Worm (Caenorhabditis elegans) whole organism, L2 larva: ENCODE measurements around the gene srx-42.
A peak's percentile ranks its signal among the peaks of the same experiment; 100 is the strongest.

Experiments
- R02D3.7 ChIP-seq: fragments of 150-350 bp; optimal IDR thresholded peaks from 2 replicates; lab custom pipeline; 2014; ENCODE audit warnings: missing biosample characterization, missing genetic modification characterization
- Y55F3AM.14 ChIP-seq: fragments of 200-800 bp; sonication (Bioruptor generic); optimal IDR thresholded peaks from 2 replicates; lab custom pipeline; 2018; ENCODE audit warnings: mild to moderate bottlenecking, missing genetic modification characterization, missing compliant biosample characterization
- ZK546.5 ChIP-seq: sonication (generic microtip); optimal IDR thresholded peaks from 2 replicates; lab custom pipeline; 2017; ENCODE audit warnings: missing biosample characterization, missing genetic modification characterization
- alr-1 ChIP-seq: fragments of 150-350 bp; optimal IDR thresholded peaks from 2 replicates; lab custom pipeline; 2014; ENCODE audit warnings: missing biosample characterization, missing genetic modification characterization
- aly-2 ChIP-seq: fragments of 150-350 bp; optimal IDR thresholded peaks from 2 replicates; lab custom pipeline; 2014; ENCODE audit warnings: missing biosample characterization, missing genetic modification characterization
- ama-1 ChIP-seq: fragments of 150-350 bp; optimal IDR thresholded peaks from 2 replicates; lab custom pipeline; 2018; ENCODE audit warnings: inconsistent platforms
- blmp-1 ChIP-seq: sonication (generic microtip); optimal IDR thresholded peaks from 2 replicates; lab custom pipeline; 2017; ENCODE audit warnings: missing genetic modification characterization, mild to moderate bottlenecking, missing compliant biosample characterization, antibody characterized with exemption, moderate library complexity; ENCODE audit not compliant: insufficient read depth
- ceh-16 ChIP-seq: fragments of 150-350 bp; optimal IDR thresholded peaks from 2 replicates; lab custom pipeline; 2014; ENCODE audit warnings: missing biosample characterization, missing genetic modification characterization
- ceh-82 ChIP-seq: fragments of 150-350 bp; optimal IDR thresholded peaks from 2 replicates; lab custom pipeline; 2014; ENCODE audit warnings: missing biosample characterization, missing genetic modification characterization
- egl-27 ChIP-seq: sonication (generic microtip); optimal IDR thresholded peaks from 3 replicates; lab custom pipeline; 2017; ENCODE audit warnings: missing biosample characterization, missing genetic modification reagents, missing genetic modification characterization
- elt-1 ChIP-seq: fragments of 150-350 bp; optimal IDR thresholded peaks from 2 replicates; lab custom pipeline; 2014; ENCODE audit warnings: missing biosample characterization, missing genetic modification characterization
- elt-3 ChIP-seq: sonication (generic microtip); optimal IDR thresholded peaks from 2 replicates; lab custom pipeline; 2017; ENCODE audit warnings: missing biosample characterization, missing genetic modification characterization
- fos-1 ChIP-seq: fragments of 150-350 bp; optimal IDR thresholded peaks from 2 replicates; lab custom pipeline; 2014; ENCODE audit warnings: missing biosample characterization, missing genetic modification characterization
- gmeb-1 ChIP-seq: fragments of 150-350 bp; optimal IDR thresholded peaks from 2 replicates; lab custom pipeline; 2014; ENCODE audit warnings: missing biosample characterization, missing genetic modification characterization
- lin-11 ChIP-seq: fragments of 150-350 bp; sonication (generic microtip); optimal IDR thresholded peaks from 2 replicates; lab custom pipeline; 2014; ENCODE audit warnings: missing biosample characterization, missing genetic modification characterization, inconsistent platforms, mixed read lengths
- lin-39 ChIP-seq: fragments of 150-350 bp; optimal IDR thresholded peaks from 2 replicates; lab custom pipeline; 2014; ENCODE audit warnings: missing biosample characterization, missing genetic modification reagents, missing genetic modification characterization
- mab-5 ChIP-seq: fragments of 150-350 bp; optimal IDR thresholded peaks from 2 replicates; lab custom pipeline; 2014; ENCODE audit warnings: missing biosample characterization, missing genetic modification characterization
- mbf-1 ChIP-seq: sonication (generic microtip); optimal IDR thresholded peaks from 2 replicates; lab custom pipeline; 2017; ENCODE audit warnings: missing biosample characterization, missing genetic modification characterization
- nhr-11 ChIP-seq: fragments of 150-350 bp; optimal IDR thresholded peaks from 2 replicates; lab custom pipeline; 2014; ENCODE audit warnings: missing biosample characterization, missing genetic modification characterization
- nhr-12 ChIP-seq: fragments of 150-350 bp; optimal IDR thresholded peaks from 2 replicates; lab custom pipeline; 2014; ENCODE audit warnings: missing biosample characterization, missing genetic modification characterization
- nhr-129 ChIP-seq: fragments of 150-350 bp; optimal IDR thresholded peaks from 2 replicates; lab custom pipeline; 2014; ENCODE audit warnings: missing biosample characterization, missing genetic modification characterization
- nhr-23 ChIP-seq: fragments of 150-350 bp; optimal IDR thresholded peaks from 2 replicates; lab custom pipeline; 2014; ENCODE audit warnings: missing biosample characterization, missing genetic modification reagents, missing genetic modification characterization
- nhr-237 ChIP-seq: fragments of 150-350 bp; optimal IDR thresholded peaks from 2 replicates; lab custom pipeline; 2014; ENCODE audit warnings: missing biosample characterization, missing genetic modification characterization
- nhr-25 ChIP-seq: fragments of 150-350 bp; sonication (generic microtip); optimal IDR thresholded peaks from 3 replicates; lab custom pipeline; 2014; ENCODE audit warnings: missing biosample characterization, missing genetic modification characterization
- nhr-6 ChIP-seq: fragments of 150-350 bp; optimal IDR thresholded peaks from 2 replicates; lab custom pipeline; 2014; ENCODE audit warnings: missing biosample characterization, missing genetic modification characterization
- nhr-77 ChIP-seq: fragments of 150-350 bp; optimal IDR thresholded peaks from 2 replicates; lab custom pipeline; 2014; ENCODE audit warnings: missing biosample characterization, missing genetic modification characterization
- peb-1 ChIP-seq: fragments of 150-350 bp; optimal IDR thresholded peaks from 2 replicates; lab custom pipeline; 2014; ENCODE audit warnings: missing biosample characterization, missing genetic modification characterization
- sem-4 ChIP-seq: fragments of 150-350 bp; optimal IDR thresholded peaks from 2 replicates; lab custom pipeline; 2014; ENCODE audit warnings: missing biosample characterization, missing genetic modification reagents, missing genetic modification characterization
- sma-3 ChIP-seq: sonication (generic microtip); optimal IDR thresholded peaks from 2 replicates; lab custom pipeline; 2016; ENCODE audit warnings: missing genetic modification reagents, missing genetic modification characterization, missing compliant biosample characterization
- sma-9 ChIP-seq, 2 experiments: fragments of 150-350 bp in 1 of 2; sonication (generic microtip) in 1 of 2; optimal IDR thresholded peaks; 2 replicates each; lab custom pipeline; 2014 to 2016; ENCODE audit warnings: missing genetic modification characterization in 2 of 2, mild to moderate bottlenecking in 1 of 2, missing biosample characterization in 1 of 2, missing compliant biosample characterization in 1 of 2, missing genetic modification reagents in 1 of 2, moderate library complexity in 1 of 2
- snpc-4 ChIP-seq: fragments of 150-350 bp; optimal IDR thresholded peaks from 2 replicates; lab custom pipeline; 2014; ENCODE audit warnings: missing biosample characterization, missing genetic modification characterization
- unc-39 ChIP-seq: fragments of 150-350 bp; optimal IDR thresholded peaks from 2 replicates; lab custom pipeline; 2014; ENCODE audit warnings: missing biosample characterization, missing genetic modification characterization
- unc-55 ChIP-seq: fragments of 150-350 bp; sonication (generic microtip); optimal IDR thresholded peaks from 3 replicates; lab custom pipeline; 2014; ENCODE audit warnings: missing biosample characterization, missing genetic modification reagents, missing genetic modification characterization
- unc-62 ChIP-seq: fragments of 150-350 bp; optimal IDR thresholded peaks from 2 replicates; lab custom pipeline; 2014; ENCODE audit warnings: missing biosample characterization, missing genetic modification reagents, missing genetic modification characterization
- zag-1 ChIP-seq: fragments of 150-350 bp; optimal IDR thresholded peaks from 2 replicates; lab custom pipeline; 2014; ENCODE audit warnings: missing biosample characterization, missing genetic modification characterization
- ztf-1 ChIP-seq: fragments of 200-800 bp; sonication (Bioruptor generic); conservative IDR thresholded peaks from 2 replicates; pipeline ENCODE4 v1.3.6; 2022; ENCODE audit warnings: missing genetic modification characterization, missing compliant biosample characterization
- ztf-11 ChIP-seq: sonication (generic microtip); optimal IDR thresholded peaks from 2 replicates; lab custom pipeline; 2017; ENCODE audit warnings: missing biosample characterization, missing genetic modification characterization
- ztf-4 ChIP-seq: fragments of 150-350 bp; optimal IDR thresholded peaks from 2 replicates; lab custom pipeline; 2014; ENCODE audit warnings: missing biosample characterization, missing genetic modification characterization

srx-42 gene

DNA sequence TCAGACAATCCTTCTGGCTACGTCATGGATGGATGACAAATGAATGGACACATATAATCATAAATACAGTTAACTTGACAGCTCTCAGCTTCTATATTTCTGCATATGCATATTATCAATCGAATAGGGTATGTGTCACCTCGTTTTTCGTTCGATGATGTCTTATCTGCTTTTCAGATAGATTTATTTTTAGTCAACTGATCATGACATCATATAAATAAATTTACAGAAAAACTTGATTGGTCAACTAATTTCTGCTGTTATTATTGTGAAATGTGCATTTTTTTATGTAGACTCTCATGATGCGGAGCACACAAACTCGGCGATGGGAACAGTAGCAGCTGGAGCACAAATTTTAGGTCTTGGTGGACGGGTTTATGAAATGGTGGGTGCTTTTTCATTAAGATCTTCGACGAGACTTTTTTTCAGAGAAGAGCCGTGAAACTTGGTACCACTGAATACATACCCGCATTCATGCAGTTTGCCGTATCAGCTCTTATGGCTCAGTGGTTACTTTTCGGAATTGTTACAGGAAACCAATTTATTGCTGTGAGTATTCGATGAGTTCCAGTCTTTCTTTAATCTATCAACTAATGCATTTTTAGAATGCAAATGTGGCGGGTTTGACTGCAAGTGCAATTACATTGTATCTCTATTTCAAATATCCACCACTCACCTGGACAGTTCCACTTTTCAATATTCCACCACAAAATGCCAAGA is 34.7 kb downstream of the srx-42 start:
- TF ChIP-seq ceh-16 (tag; lab: Kevin White, UChicago), result no peak
- no peak for TF ChIP-seq mbf-1 (tag; lab: Kevin White, UChicago)
- TF ChIP-seq sma-9 (GFP tag; optimal IDR thresholded peaks at IDR 0.05; lab: Kevin White, UChicago), result no peak
- TF ChIP-seq sma-9 (tag; optimal IDR thresholded peaks at IDR 0.05; lab: Kevin White, UChicago), result no peak
- no peak for TF ChIP-seq Y55F3AM.14
- no peak for TF ChIP-seq ztf-4 (tag; lab: Kevin White, UChicago)
- TF ChIP-seq egl-27, result no peak
- TF ChIP-seq ztf-1 (GFP tag; lab: Robert Waterston, UW), result no peak
- no peak for TF ChIP-seq ama-1 (lab: Kevin White, UChicago)
- TF ChIP-seq snpc-4 (tag; lab: Kevin White, UChicago), result no peak
- TF ChIP-seq nhr-129, result no peak
- no peak for TF ChIP-seq alr-1

- TF ChIP-seq aly-2 (tag; lab: Kevin White, UChicago) (no peak), nhr-6 (tag; lab: Kevin White, UChicago) (no peak), lin-39 (no peak), ZK546.5 (tag; lab: Kevin White, UChicago) (no peak), nhr-12 (no peak), nhr-129 (no peak), mbf-1 (tag; lab: Kevin White, UChicago) (no peak), peb-1 (tag; lab: Kevin White, UChicago) (no peak), nhr-77 (tag; lab: Kevin White, UChicago) (no peak), gmeb-1 (tag; lab: Kevin White, UChicago) (no peak)
Observed at ce11 chrV:13957691-13958090, 36.9 kb downstream of the srx-42 start.

- no peak for TF ChIP-seq lin-11
- no peak for TF ChIP-seq unc-39
- no peak for TF ChIP-seq nhr-237 (tag; lab: Kevin White, UChicago)
- no peak for TF ChIP-seq peb-1 (tag; lab: Kevin White, UChicago)
- no peak for TF ChIP-seq nhr-25 (tag; lab: Kevin White, UChicago)
- no peak for TF ChIP-seq blmp-1 (tag; lab: Kevin White, UChicago)
- no peak for TF ChIP-seq gmeb-1 (tag; lab: Kevin White, UChicago)
- TF ChIP-seq ama-1 (lab: Kevin White, UChicago), result no peak
- no peak for TF ChIP-seq R02D3.7 (tag; lab: Kevin White, UChicago)
- TF ChIP-seq ztf-4 (tag; lab: Kevin White, UChicago), result no peak
- TF ChIP-seq snpc-4 (tag; lab: Kevin White, UChicago), result no peak
- no peak for TF ChIP-seq mbf-1 (tag; lab: Kevin White, UChicago)
- no peak for TF ChIP-seq ceh-16 (tag; lab: Kevin White, UChicago)
- no peak for TF ChIP-seq fos-1
- no peak for TF ChIP-seq Y55F3AM.14
- TF ChIP-seq unc-62 (GFP tag; lab: Kevin White, UChicago), result no peak
Observed at ce11 chrV:13958247-13958646, 37.4 kb downstream of the srx-42 start, which contains the start of gene R10D12.10. Gene R10D12.10, minus strand, starts transcription at chrV:13958347.

DNA sequence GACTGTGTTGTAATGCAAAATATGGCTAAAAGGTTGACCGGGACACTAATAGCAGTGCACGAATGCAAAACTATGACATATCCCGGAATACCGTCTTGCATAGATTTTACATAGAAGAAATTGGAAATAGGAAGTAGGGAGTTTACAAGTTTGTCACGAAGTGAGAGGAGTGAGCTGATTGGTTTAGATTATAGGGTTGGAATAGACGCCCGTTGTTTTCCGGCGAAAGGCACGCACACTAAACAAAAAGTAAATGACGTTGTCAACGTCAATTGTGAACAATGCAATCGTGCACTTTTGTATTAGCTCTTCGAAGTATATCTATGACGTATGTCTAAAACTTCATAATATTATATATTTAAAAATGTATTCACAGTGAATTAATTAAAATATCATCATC is 40.1 kb downstream of the srx-42 start, which contains the start of gene srh-24:
TSS of gene srh-24 (minus strand) at position 101 of the 400 bp plus-strand sequence.
- TF ChIP-seq mbf-1 (tag; lab: Kevin White, UChicago) (no peak), nhr-77 (tag; lab: Kevin White, UChicago) (no peak)

ce11 chrV:13961927-13962419 is 41.1 kb downstream of the srx-42 start, which contains the start of the genes algn-13 and R10D12.13:
Gene algn-13, minus strand, starts transcription at chrV:13961977.
Gene R10D12.13, plus strand, starts transcription at chrV:13962417.
- TF ChIP-seq nhr-25 (tag; lab: Kevin White, UChicago), result peak; percentile 43
- TF ChIP-seq fos-1, result no peak
- TF ChIP-seq ama-1 (lab: Kevin White, UChicago), result no peak
- peak; percentile 70 for TF ChIP-seq sma-9 (GFP tag; optimal IDR thresholded peaks at IDR 0.05; lab: Kevin White, UChicago)
- TF ChIP-seq sma-9 (tag; optimal IDR thresholded peaks at IDR 0.05; lab: Kevin White, UChicago), result no peak
- no peak for TF ChIP-seq nhr-77 (tag; lab: Kevin White, UChicago)
- no peak for TF ChIP-seq nhr-11 (tag; lab: Kevin White, UChicago)
- TF ChIP-seq mab-5 (tag; lab: Kevin White, UChicago), result peak; percentile 56
- TF ChIP-seq peb-1 (tag; lab: Kevin White, UChicago), result no peak
- no peak for TF ChIP-seq ceh-82 (tag; lab: Kevin White, UChicago)
- no peak for TF ChIP-seq unc-39
- peak; percentile 55 for TF ChIP-seq nhr-129
- TF ChIP-seq ztf-4 (tag; lab: Kevin White, UChicago), result peak; percentile 2
- TF ChIP-seq Y55F3AM.14, result no peak
- TF ChIP-seq ceh-16 (tag; lab: Kevin White, UChicago), result no peak
- no peak for TF ChIP-seq nhr-237 (tag; lab: Kevin White, UChicago)
- no peak for TF ChIP-seq ztf-1 (GFP tag; lab: Robert Waterston, UW)
- TF ChIP-seq elt-3, result no peak
- no peak for TF ChIP-seq elt-1
- TF ChIP-seq nhr-23 (tag; lab: Kevin White, UChicago), result no peak
- TF ChIP-seq lin-11, result peak; percentile 60
- TF ChIP-seq unc-55 (GFP tag; lab: Kevin White, UChicago), result peak; percentile 78
- TF ChIP-seq zag-1 (tag; lab: Kevin White, UChicago), result no peak
- no peak for TF ChIP-seq ztf-11 (tag; lab: Kevin White, UChicago)
- TF ChIP-seq lin-39, result no peak
- TF ChIP-seq sma-3 (GFP tag; lab: Kevin White, UChicago), result peak; percentile 48
- TF ChIP-seq alr-1, result no peak
- TF ChIP-seq unc-62 (GFP tag; lab: Kevin White, UChicago), result no peak
- TF ChIP-seq snpc-4 (tag; lab: Kevin White, UChicago), result peak; percentile 30
- TF ChIP-seq aly-2 (tag; lab: Kevin White, UChicago), result no peak
- no peak for TF ChIP-seq nhr-12
- peak; percentile 70 for TF ChIP-seq sem-4
- no peak for TF ChIP-seq egl-27
- TF ChIP-seq gmeb-1 (tag; lab: Kevin White, UChicago), result peak; percentile 74
